Fruit fly (Drosophila melanogaster): ENCODE data around the gene CG14881.

Gene CG14881

DNA sequence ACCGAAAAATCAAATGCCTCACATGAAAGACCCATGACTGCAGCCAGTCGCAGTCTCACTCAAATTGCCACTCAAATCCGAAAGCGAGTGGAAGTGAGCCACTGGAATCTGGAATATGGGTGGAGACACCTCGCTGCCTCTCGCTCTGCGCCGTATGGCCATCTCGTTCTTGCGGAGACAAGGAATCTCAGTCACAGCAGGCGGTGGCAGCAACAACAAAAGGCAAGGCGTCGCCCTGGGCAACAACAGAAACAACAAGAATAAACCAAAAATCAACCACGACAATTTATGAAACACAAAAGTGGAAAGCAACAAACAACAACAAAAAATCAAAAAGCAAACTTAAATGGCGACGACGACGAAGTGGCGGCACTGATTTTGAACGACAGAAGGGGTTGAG lies 11.4 kb upstream of the CG14881 start:
- TF ChIP-seq CG32121 (GFP tag; IDR thresholded peaks at IDR 0.05), result no peak
- TF ChIP-seq CG34367 (tag; optimal IDR thresholded peaks at IDR 0.05), result peak; percentile 10
- TF ChIP-seq CG13204 (GFP tag; optimal IDR thresholded peaks at IDR 0.05), result peak; percentile 37
- TF ChIP-seq Pif1A (GFP tag; optimal IDR thresholded peaks at IDR 0.05), result no peak
- TF ChIP-seq CG4496 (GFP tag; IDR thresholded peaks at IDR 0.05), result peak; percentile 59; the same call in 1 of the 3 replicates
- TF ChIP-seq CG12605 (GFP tag; IDR thresholded peaks at IDR 0.05), result peak; percentile 17; the same call in 1 of the 2 replicates
- TF ChIP-seq EcR (GFP tag; optimal IDR thresholded peaks at IDR 0.05), result no peak
- no peak for TF ChIP-seq D1 (tag; optimal IDR thresholded peaks at IDR 0.05)
- peak; percentile 55 for TF ChIP-seq gl (tag; optimal IDR thresholded peaks at IDR 0.05)
- no peak for TF ChIP-seq Snoo (tag; optimal IDR thresholded peaks at IDR 0.05)
- TF ChIP-seq CG14655 (GFP tag; optimal IDR thresholded peaks at IDR 0.05), result no peak
- no peak for TF ChIP-seq CG9948 (tag; optimal IDR thresholded peaks at IDR 0.05)
- peak; percentile 25 for TF ChIP-seq CG8159 (tag; optimal IDR thresholded peaks at IDR 0.05)
- TF ChIP-seq Ets98B (GFP tag; IDR thresholded peaks at IDR 0.05), result no peak
- TF ChIP-seq rn (GFP tag; IDR thresholded peaks at IDR 0.05), result no peak
- TF ChIP-seq Pif1B (GFP tag; optimal IDR thresholded peaks at IDR 0.05), result no peak
- no peak for TF ChIP-seq CG8301 (tag; optimal IDR thresholded peaks at IDR 0.05)
- TF ChIP-seq CG17806 (tag; optimal IDR thresholded peaks at IDR 0.05), result no peak
- peak; percentile 3 for TF ChIP-seq CG15710 (tag; optimal IDR thresholded peaks at IDR 0.05)
- no peak for TF ChIP-seq fd96Ca (GFP tag; IDR thresholded peaks at IDR 0.05)

DNA sequence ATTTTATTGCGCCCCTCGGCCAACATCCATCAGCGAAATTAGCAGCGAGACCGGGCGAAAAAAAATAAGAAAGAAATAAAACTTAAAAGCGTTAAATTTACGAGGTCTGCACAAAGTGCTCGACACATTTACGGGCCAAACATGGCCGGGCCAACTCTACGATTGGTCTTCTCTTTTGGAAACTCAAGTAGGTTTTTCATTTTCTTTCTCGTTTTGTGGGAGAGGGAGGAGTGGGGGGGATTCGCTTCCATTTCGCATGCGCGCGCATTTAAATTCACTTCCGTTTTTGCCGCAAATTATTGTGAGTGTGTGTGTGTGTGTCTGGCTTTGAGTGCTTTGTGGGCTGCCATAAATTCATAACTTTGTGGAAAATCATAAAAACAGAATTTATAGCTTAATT lies 7.2 kb upstream of the CG14881 start:
- TF ChIP-seq Pif1A (GFP tag; optimal IDR thresholded peaks at IDR 0.05) (no peak), fd96Ca (GFP tag; IDR thresholded peaks at IDR 0.05) (no peak), rn (GFP tag; IDR thresholded peaks at IDR 0.05) (no peak), CG15710 (tag; optimal IDR thresholded peaks at IDR 0.05) (no peak), Snoo (tag; optimal IDR thresholded peaks at IDR 0.05) (no peak), gl (tag; optimal IDR thresholded peaks at IDR 0.05) (no peak), EcR (GFP tag; optimal IDR thresholded peaks at IDR 0.05) (no peak), Pif1B (GFP tag; optimal IDR thresholded peaks at IDR 0.05) (no peak), CG32121 (GFP tag; IDR thresholded peaks at IDR 0.05) (no peak), CG34367 (tag; optimal IDR thresholded peaks at IDR 0.05) (no peak), CG13204 (GFP tag; optimal IDR thresholded peaks at IDR 0.05) (no peak), CG17806 (tag; optimal IDR thresholded peaks at IDR 0.05) (no peak), CG14655 (GFP tag; optimal IDR thresholded peaks at IDR 0.05) (no peak), Ets98B (GFP tag; IDR thresholded peaks at IDR 0.05) (no peak), CG4496 (GFP tag; IDR thresholded peaks at IDR 0.05) (no peak), CG10348 (GFP tag; IDR thresholded peaks at IDR 0.05) (no peak), CG9948 (tag; optimal IDR thresholded peaks at IDR 0.05) (no peak)

DNA sequence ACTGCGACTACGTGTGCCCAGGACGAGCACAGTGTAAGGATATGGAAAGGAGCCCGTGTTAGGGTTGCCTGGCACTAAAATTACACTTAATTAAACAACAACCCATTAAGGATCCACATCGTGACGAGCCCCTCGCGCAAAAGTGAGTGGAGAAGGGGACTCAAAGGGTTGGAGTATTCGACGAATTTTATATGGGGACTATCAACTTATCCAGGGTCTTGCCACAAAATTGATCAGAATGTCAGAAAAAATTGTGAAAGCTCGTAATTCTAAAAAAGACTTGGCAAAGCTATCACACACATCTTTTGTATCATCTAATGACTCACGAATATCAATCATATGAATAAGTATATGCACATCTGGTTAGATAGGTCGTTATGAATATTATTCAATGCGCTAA lies 4.3 kb upstream of the CG14881 start, which contains the start of gene CG31279:
CG31279 (plus strand) TSS at position 301 of the 400 bp plus-strand sequence.
- TF ChIP-seq Snoo (tag; optimal IDR thresholded peaks at IDR 0.05) (no peak), CG4496 (GFP tag; IDR thresholded peaks at IDR 0.05) (no peak), Pif1A (GFP tag; optimal IDR thresholded peaks at IDR 0.05) (no peak), CG8301 (tag; optimal IDR thresholded peaks at IDR 0.05) (no peak), rn (GFP tag; IDR thresholded peaks at IDR 0.05) (no peak), D1 (tag; optimal IDR thresholded peaks at IDR 0.05) (no peak), CG34367 (tag; optimal IDR thresholded peaks at IDR 0.05) (no peak), Pif1B (GFP tag; optimal IDR thresholded peaks at IDR 0.05) (no peak), CG8159 (tag; optimal IDR thresholded peaks at IDR 0.05) (no peak), CG13204 (GFP tag; optimal IDR thresholded peaks at IDR 0.05) (no peak), gl (tag; optimal IDR thresholded peaks at IDR 0.05) (no peak), EcR (GFP tag; optimal IDR thresholded peaks at IDR 0.05) (no peak), CG12605 (GFP tag; IDR thresholded peaks at IDR 0.05) (no peak), fd96Ca (GFP tag; IDR thresholded peaks at IDR 0.05) (no peak), CG14655 (GFP tag; optimal IDR thresholded peaks at IDR 0.05) (no peak), CG17806 (tag; optimal IDR thresholded peaks at IDR 0.05) (no peak), Ets98B (GFP tag; IDR thresholded peaks at IDR 0.05) (no peak), CG10348 (GFP tag; IDR thresholded peaks at IDR 0.05) (no peak)

DNA sequence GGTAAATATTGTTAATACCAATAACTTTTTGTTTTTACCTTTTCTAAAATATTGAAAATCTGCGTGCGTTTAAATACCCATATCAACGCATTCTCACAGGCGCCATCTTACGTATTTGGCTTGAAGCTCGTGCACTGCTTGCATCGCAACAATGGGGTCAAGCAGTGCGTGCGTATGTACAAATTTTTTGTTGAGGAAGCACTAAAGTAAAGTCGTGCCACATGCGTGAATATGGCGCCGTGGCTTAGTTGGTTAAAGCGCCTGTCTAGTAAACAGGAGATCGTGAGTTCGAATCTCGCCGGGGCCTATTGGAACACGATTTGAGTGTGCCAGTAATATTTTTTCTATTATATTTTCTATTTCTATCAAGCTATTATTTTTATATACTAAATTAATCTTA lies 3.0 kb upstream of the CG14881 start:
- peak; percentile 9 for TF ChIP-seq CG8159 (tag; optimal IDR thresholded peaks at IDR 0.05)
- TF ChIP-seq fd96Ca (GFP tag; IDR thresholded peaks at IDR 0.05), result no peak
- no peak for TF ChIP-seq CG15710 (tag; optimal IDR thresholded peaks at IDR 0.05)
- TF ChIP-seq CG9948 (tag; optimal IDR thresholded peaks at IDR 0.05), result no peak
- no peak for TF ChIP-seq rn (GFP tag; IDR thresholded peaks at IDR 0.05)
- TF ChIP-seq gl (tag; optimal IDR thresholded peaks at IDR 0.05), result no peak
- TF ChIP-seq Snoo (tag; optimal IDR thresholded peaks at IDR 0.05), result peak; percentile 1
- no peak for TF ChIP-seq CG14655 (GFP tag; optimal IDR thresholded peaks at IDR 0.05)
- TF ChIP-seq CG13204 (GFP tag; optimal IDR thresholded peaks at IDR 0.05), result no peak
- no peak for TF ChIP-seq CG34367 (tag; optimal IDR thresholded peaks at IDR 0.05)
- TF ChIP-seq CG12605 (GFP tag; IDR thresholded peaks at IDR 0.05), result no peak
- TF ChIP-seq CG8301 (tag; optimal IDR thresholded peaks at IDR 0.05), result no peak
- no peak for TF ChIP-seq Pif1B (GFP tag; optimal IDR thresholded peaks at IDR 0.05)
- no peak for TF ChIP-seq EcR (GFP tag; optimal IDR thresholded peaks at IDR 0.05)
- no peak for TF ChIP-seq Pif1A (GFP tag; optimal IDR thresholded peaks at IDR 0.05)
- TF ChIP-seq D1 (tag; optimal IDR thresholded peaks at IDR 0.05), result no peak
- no peak; the same call in 1 of the 2 replicates for TF ChIP-seq Ets98B (GFP tag; IDR thresholded peaks at IDR 0.05)
- TF ChIP-seq CG32121 (GFP tag; IDR thresholded peaks at IDR 0.05), result no peak
- no peak for TF ChIP-seq CG10348 (GFP tag; IDR thresholded peaks at IDR 0.05)
- TF ChIP-seq CG4496 (GFP tag; IDR thresholded peaks at IDR 0.05), result peak; percentile 39; the same call in 1 of the 3 replicates
- no peak for TF ChIP-seq CG17806 (tag; optimal IDR thresholded peaks at IDR 0.05)

DNA sequence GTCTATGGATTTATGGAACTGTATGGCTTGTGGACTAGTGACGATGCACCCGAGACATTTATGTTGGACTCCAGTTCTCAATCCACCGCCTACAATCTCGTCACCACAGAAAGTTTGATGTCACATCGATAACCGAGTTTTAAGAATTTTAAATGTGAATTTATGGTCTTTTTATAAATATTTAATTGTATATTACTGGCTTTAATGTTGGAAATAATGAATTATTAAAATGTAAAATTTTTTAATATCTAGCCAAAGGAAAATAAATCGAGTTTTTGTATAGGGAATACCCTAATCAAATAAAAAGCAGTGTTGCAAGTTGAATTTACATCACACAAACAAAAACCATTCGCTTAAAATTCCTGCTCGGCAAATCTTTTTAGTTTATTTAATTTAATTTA lies 2.0 kb upstream of the CG14881 start, which contains the start of gene Fntb:
Fntb (plus strand) TSS at position 334 of the 401 bp plus-strand sequence.
- TF ChIP-seq CG8301 (tag; optimal IDR thresholded peaks at IDR 0.05) (peak; percentile 66), Snoo (tag; optimal IDR thresholded peaks at IDR 0.05) (peak; percentile 35), CG15710 (tag; optimal IDR thresholded peaks at IDR 0.05) (peak; percentile 68), CG12605 (GFP tag; IDR thresholded peaks at IDR 0.05) (peak; percentile 37; the same call in 1 of the 2 replicates), CG17806 (tag; optimal IDR thresholded peaks at IDR 0.05) (peak; percentile 62), fd96Ca (GFP tag; IDR thresholded peaks at IDR 0.05) (no peak), CG32121 (GFP tag; IDR thresholded peaks at IDR 0.05) (peak; percentile 56), CG14655 (GFP tag; optimal IDR thresholded peaks at IDR 0.05) (no peak), Ets98B (GFP tag; IDR thresholded peaks at IDR 0.05) (no peak; the same call in 1 of the 2 replicates), CG9948 (tag; optimal IDR thresholded peaks at IDR 0.05) (peak; percentile 57), CG13204 (GFP tag; optimal IDR thresholded peaks at IDR 0.05) (no peak), CG34367 (tag; optimal IDR thresholded peaks at IDR 0.05) (peak; percentile 40)
